Fruit fly (Drosophila melanogaster) whole organism, embryonic: ENCODE results near the gene CG3294.

Source experiments
- Antp ChIP-seq: fragments of 200-800 bp; sonication (Bioruptor generic); optimal IDR thresholded peaks from 3 replicates; lab custom pipeline; 2016; ENCODE audit warnings: missing biosample characterization, missing genetic modification characterization
- CG11723 ChIP-seq: fragments of 200-800 bp; sonication (Bioruptor generic); optimal IDR thresholded peaks from 2 replicates; lab custom pipeline; 2017; ENCODE audit warnings: missing biosample characterization, mild to moderate bottlenecking, missing genetic modification characterization
- CG12071 ChIP-seq: fragments of 200-800 bp; sonication (Bioruptor generic); optimal IDR thresholded peaks from 3 replicates; lab custom pipeline; 2018; ENCODE audit warnings: missing biosample characterization, mild to moderate bottlenecking, missing genetic modification characterization
- CG12104 ChIP-seq: fragments of 200-800 bp; sonication (Bioruptor generic); optimal IDR thresholded peaks from 3 replicates; lab custom pipeline; 2016; ENCODE audit warnings: missing biosample characterization, missing genetic modification characterization
- CG12219 ChIP-seq: fragments of 200-800 bp; sonication (Bioruptor generic); optimal IDR thresholded peaks from 3 replicates; lab custom pipeline; 2018; ENCODE audit warnings: missing biosample characterization, mild to moderate bottlenecking, missing genetic modification characterization
- CG13287 ChIP-seq: fragments of 200-800 bp; sonication (Bioruptor generic); IDR thresholded peaks from 2 replicates; pipeline ENCODE4 v1.3.6; 2022; ENCODE audit warnings: missing biosample characterization, missing genetic modification characterization; ENCODE audit not compliant: partially characterized antibody
- CG15479 ChIP-seq: fragments of 200-800 bp; sonication (Bioruptor generic); optimal IDR thresholded peaks from 3 replicates; lab custom pipeline; 2019; ENCODE audit warnings: missing biosample characterization, mild to moderate bottlenecking, missing genetic modification characterization, moderate library complexity
- CG16813 ChIP-seq: fragments of 200-800 bp; sonication (Bioruptor generic); IDR thresholded peaks from 3 replicates; pipeline ENCODE4 v1.3.6; 2022; ENCODE audit warnings: missing biosample characterization, missing genetic modification characterization; ENCODE audit not compliant: partially characterized antibody
- CG2875 ChIP-seq: fragments of 200-800 bp; sonication (Bioruptor generic); optimal IDR thresholded peaks from 2 replicates; lab custom pipeline; 2017; ENCODE audit warnings: missing biosample characterization, mild to moderate bottlenecking, missing genetic modification characterization, missing genetic modification reagents
- CG30020 ChIP-seq: fragments of 200-800 bp; optimal IDR thresholded peaks from 2 replicates; lab custom pipeline; 2019; ENCODE audit warnings: missing biosample characterization, mild to moderate bottlenecking, missing genetic modification characterization, moderate library complexity
- CG31365 ChIP-seq: fragments of 200-800 bp; sonication (Bioruptor generic); optimal IDR thresholded peaks from 2 replicates; lab custom pipeline; 2018; ENCODE audit warnings: missing biosample characterization, mild to moderate bottlenecking, missing genetic modification characterization
- CG42726 ChIP-seq: fragments of 200-800 bp; sonication (Bioruptor generic); IDR thresholded peaks from 2 replicates; pipeline ENCODE4 v1.3.6; 2022; ENCODE audit warnings: missing biosample characterization, missing genetic modification characterization; ENCODE audit not compliant: partially characterized antibody
- CG7556 ChIP-seq: fragments of 200-800 bp; sonication (Bioruptor generic); optimal IDR thresholded peaks from 2 replicates; lab custom pipeline; 2017; ENCODE audit warnings: missing biosample characterization, mild to moderate bottlenecking, missing genetic modification characterization
- CG8388 ChIP-seq: fragments of 200-800 bp; sonication (Bioruptor generic); optimal IDR thresholded peaks from 2 replicates; lab custom pipeline; 2019; ENCODE audit warnings: missing biosample characterization, mild to moderate bottlenecking, missing genetic modification characterization, moderate library complexity
- CG9609 ChIP-seq: fragments of 200-800 bp; sonication (Bioruptor generic); optimal IDR thresholded peaks from 3 replicates; lab custom pipeline; 2016; ENCODE audit warnings: missing biosample characterization, missing genetic modification characterization
- D ChIP-seq, 2 experiments: fragments of 200-800 bp in 1 of 2; fragments of >200 bp in 1 of 2; sonication (Bioruptor generic) in 1 of 2; optimal IDR thresholded peaks; 2 replicates in 1 of 2; 3 replicates in 1 of 2; lab custom pipeline; 2017; ENCODE audit warnings: mild to moderate bottlenecking in 1 of 2, missing biosample characterization in 1 of 2, missing genetic modification characterization in 1 of 2, missing genetic modification reagents in 1 of 2
- Dad ChIP-seq: fragments of 200-800 bp; sonication (Bioruptor generic); optimal IDR thresholded peaks from 3 replicates; lab custom pipeline; 2016; ENCODE audit warnings: missing biosample characterization, missing genetic modification characterization
- Gsc ChIP-seq: fragments of 200-800 bp; sonication (Bioruptor generic); IDR thresholded peaks from 2 replicates; pipeline ENCODE4 v1.3.6; 2022; ENCODE audit warnings: missing biosample characterization, missing genetic modification characterization
- HLHmδ ChIP-seq: fragments of 200-800 bp; sonication (Bioruptor generic); optimal IDR thresholded peaks from 2 replicates; lab custom pipeline; 2018; ENCODE audit warnings: missing biosample characterization, mild to moderate bottlenecking, missing genetic modification characterization, moderate library complexity
- Jarid2 ChIP-seq: fragments of 200-800 bp; sonication (Bioruptor generic); optimal IDR thresholded peaks from 3 replicates; lab custom pipeline; 2017; ENCODE audit warnings: mild to moderate bottlenecking, missing biosample characterization, missing genetic modification reagents, missing genetic modification characterization
- NC2β ChIP-seq: fragments of 200-800 bp; sonication (Bioruptor generic); optimal IDR thresholded peaks from 2 replicates; lab custom pipeline; 2016; ENCODE audit warnings: missing biosample characterization, missing genetic modification characterization
- Ssrp ChIP-seq: fragments of 200-800 bp; sonication (Bioruptor generic); optimal IDR thresholded peaks from 2 replicates; lab custom pipeline; 2018; ENCODE audit warnings: missing biosample characterization, mild to moderate bottlenecking, missing genetic modification characterization, moderate library complexity
- Stat92E ChIP-seq, 3 experiments: fragments of >200 bp in 2 of 3; fragments of 200-800 bp in 1 of 3; sonication (Bioruptor generic) in 1 of 3; optimal IDR thresholded peaks; 2 replicates each; lab custom pipeline; 2017 to 2019; ENCODE audit warnings: missing biosample characterization in 3 of 3, missing genetic modification characterization in 3 of 3, mild to moderate bottlenecking in 1 of 3, moderate library complexity in 1 of 3
- Vsx1 ChIP-seq: fragments of 200-800 bp; sonication (Bioruptor generic); optimal IDR thresholded peaks from 2 replicates; lab custom pipeline; 2017; ENCODE audit warnings: missing biosample characterization, mild to moderate bottlenecking, missing genetic modification characterization, missing genetic modification reagents
- Xrp1 ChIP-seq: fragments of 200-800 bp; sonication (Bioruptor generic); IDR thresholded peaks from 2 replicates; pipeline ENCODE4 v1.3.6; 2022; ENCODE audit warnings: missing biosample characterization, missing genetic modification characterization
- YL-1 ChIP-seq: fragments of 200-800 bp; sonication (Bioruptor generic); optimal IDR thresholded peaks from 3 replicates; lab custom pipeline; 2017; ENCODE audit warnings: missing biosample characterization, mild to moderate bottlenecking, missing genetic modification characterization
- amos ChIP-seq: fragments of 200-800 bp; sonication (Bioruptor generic); IDR thresholded peaks from 2 replicates; pipeline ENCODE4 v1.3.6; 2022; ENCODE audit warnings: missing biosample characterization, missing genetic modification characterization; ENCODE audit not compliant: partially characterized antibody
- bcd ChIP-seq: fragments of 200-800 bp; sonication (Bioruptor generic); optimal IDR thresholded peaks from 2 replicates; lab custom pipeline; 2017; ENCODE audit warnings: missing biosample characterization, mild to moderate bottlenecking, missing genetic modification characterization
- bowl ChIP-seq: fragments of 200-800 bp; sonication (Bioruptor generic); IDR thresholded peaks from 2 replicates; pipeline ENCODE4 v1.3.6; 2022; ENCODE audit warnings: missing biosample characterization, missing genetic modification characterization
- croc ChIP-seq: fragments of 200-800 bp; sonication (Bioruptor generic); conservative IDR thresholded peaks from 3 replicates; pipeline ENCODE4 v1.3.6; 2022; ENCODE audit warnings: missing biosample characterization, missing genetic modification characterization
- crol ChIP-seq: fragments of 200-800 bp; sonication (Bioruptor generic); IDR thresholded peaks from 2 replicates; pipeline ENCODE4 v1.3.6; 2022; ENCODE audit warnings: missing biosample characterization, missing genetic modification characterization
- fd3F ChIP-seq: fragments of 200-800 bp; sonication (Bioruptor generic); optimal IDR thresholded peaks from 2 replicates; lab custom pipeline; 2018; ENCODE audit warnings: missing biosample characterization, mild to moderate bottlenecking, missing genetic modification characterization, moderate library complexity
- gsb ChIP-seq: fragments of 200-800 bp; sonication (Bioruptor generic); IDR thresholded peaks from 2 replicates; pipeline ENCODE4 v1.3.6; 2022; ENCODE audit warnings: missing biosample characterization, missing genetic modification characterization
- gt ChIP-seq: fragments of 200-800 bp; sonication (Bioruptor generic); IDR thresholded peaks from 2 replicates; pipeline ENCODE4 v1.3.6; 2022; ENCODE audit warnings: missing biosample characterization, missing genetic modification characterization
- jing ChIP-seq: fragments of 200-800 bp; sonication (Bioruptor generic); optimal IDR thresholded peaks from 2 replicates; lab custom pipeline; 2018; ENCODE audit warnings: missing biosample characterization, mild to moderate bottlenecking, missing genetic modification characterization
- lola ChIP-seq, 3 experiments: fragments of >200 bp in 2 of 3; fragments of 200-800 bp in 1 of 3; sonication (Bioruptor generic) in 1 of 3; optimal IDR thresholded peaks; 2 replicates each; lab custom pipeline; 2017 to 2019; ENCODE audit warnings: missing biosample characterization in 3 of 3, missing genetic modification characterization in 3 of 3, mild to moderate bottlenecking in 1 of 3, moderate library complexity in 1 of 3
- lov ChIP-seq, 2 experiments: fragments of 200-800 bp in 1 of 2; fragments of >200 bp in 1 of 2; sonication (Bioruptor generic) in 1 of 2; IDR thresholded peaks in 1 of 2; optimal IDR thresholded peaks in 1 of 2; 2 replicates in 1 of 2; 3 replicates in 1 of 2; pipeline versions ENCODE4 v1.3.6 to Lab custom; 2017 to 2022; ENCODE audit warnings: missing biosample characterization in 1 of 2, missing genetic modification characterization in 1 of 2
- p53 ChIP-seq: fragments of 200-800 bp; sonication (Bioruptor generic); optimal IDR thresholded peaks from 2 replicates; lab custom pipeline; 2016; ENCODE audit warnings: missing biosample characterization, missing genetic modification characterization
- phol ChIP-seq: fragments of 200-800 bp; sonication (Bioruptor generic); optimal IDR thresholded peaks from 3 replicates; lab custom pipeline; 2018; ENCODE audit warnings: missing biosample characterization, mild to moderate bottlenecking, missing genetic modification characterization, moderate library complexity
- pita ChIP-seq: fragments of 200-800 bp; sonication (Bioruptor generic); optimal IDR thresholded peaks from 2 replicates; lab custom pipeline; 2017; ENCODE audit warnings: missing biosample characterization, mild to moderate bottlenecking, missing genetic modification characterization
- pum ChIP-seq: fragments of 200-800 bp; sonication (Bioruptor generic); optimal IDR thresholded peaks from 2 replicates; lab custom pipeline; 2016; ENCODE audit warnings: missing biosample characterization, missing genetic modification characterization
- row ChIP-seq: fragments of 200-800 bp; sonication (Bioruptor generic); IDR thresholded peaks from 3 replicates; pipeline ENCODE4 v1.3.6; 2022; ENCODE audit warnings: missing biosample characterization, missing genetic modification characterization
- sisA ChIP-seq: fragments of 200-800 bp; sonication (Bioruptor generic); IDR thresholded peaks from 2 replicates; pipeline ENCODE4 v1.3.6; 2022; ENCODE audit warnings: missing biosample characterization, missing genetic modification characterization
- sqz ChIP-seq: fragments of 200-800 bp; sonication (Bioruptor generic); optimal IDR thresholded peaks from 3 replicates; lab custom pipeline; 2018; ENCODE audit warnings: missing biosample characterization, mild to moderate bottlenecking, missing genetic modification characterization
- tgo ChIP-seq: fragments of 200-800 bp; sonication (Bioruptor generic); IDR thresholded peaks from 3 replicates; pipeline ENCODE4 v1.3.6; 2022; ENCODE audit warnings: missing biosample characterization, missing genetic modification characterization

Gene CG3294

dm6 chr2L:4821319-4821717 is 27.0 kb downstream of the CG3294 start (continued):
- TF ChIP-seq jing (no peak), Xrp1 (GFP tag; lab: Robert Waterston, UW) (peak; percentile 77), bcd (GFP tag; lab: Kevin White, UChicago) (peak; percentile 72), bowl (GFP tag; lab: Robert Waterston, UW) (no peak; the same call in 1 of the 2 replicates), lola (GFP tag; optimal IDR thresholded peaks at IDR 0.05; lab: Kevin White, UChicago) (peak in 1 of 3 experiments; percentile 57)
- TF ChIP-seq, all 482 proteins: peak for 266

- TF ChIP-seq Gsc (GFP tag; lab: Robert Waterston, UW) = no peak
- no peak for TF ChIP-seq CG2875 (GFP tag; lab: Kevin White, UChicago)
- no peak for TF ChIP-seq lov (optimal IDR thresholded peaks at IDR 0.05; lab: Kevin White, UChicago)
- TF ChIP-seq lov (GFP tag; IDR thresholded peaks at IDR 0.05; lab: Robert Waterston, UW) = 0 out of 3 replicates have a peak, but pooled peaks have one; percentile 28
- no peak for TF ChIP-seq croc (GFP tag; lab: Robert Waterston, UW)
- TF ChIP-seq gsb (GFP tag; lab: Robert Waterston, UW) = 0 out of 2 replicates have a peak, but pooled peaks have one; percentile 1
- peak; percentile 23 for TF ChIP-seq CG31365 (tag; lab: Kevin White, UChicago)
- TF ChIP-seq fd3F (GFP tag; lab: Kevin White, UChicago) = no peak
- TF ChIP-seq D (optimal IDR thresholded peaks at IDR 0.05; lab: Kevin White, UChicago) = peak; percentile 41
- no peak for TF ChIP-seq D (GFP tag; optimal IDR thresholded peaks at IDR 0.05; lab: Kevin White, UChicago)
- 0 out of 2 replicates have a peak, but pooled peaks have one; percentile 9 for TF ChIP-seq CG13287
- TF ChIP-seq Jarid2 (GFP tag; lab: Kevin White, UChicago) = peak; percentile 18
- TF ChIP-seq HLHmδ = peak; percentile 16
- TF ChIP-seq CG8388 (GFP tag; lab: Kevin White, UChicago) = peak; percentile 91
Measured at dm6 chr2L:4821757-4822156, 27.4 kb downstream of the CG3294 start, which contains the start of gene CG15628. CG15628 (plus strand) TSS chr2L:4821774.

- peak; percentile 67 for TF ChIP-seq p53 (GFP tag; lab: Kevin White, UChicago)
- TF ChIP-seq Ssrp (tag; lab: Kevin White, UChicago) = no peak
- TF ChIP-seq sisA (GFP tag; lab: Robert Waterston, UW) = no peak
- TF ChIP-seq CG30020 (tag; lab: Kevin White, UChicago) = no peak
- TF ChIP-seq CG15479 (GFP tag; lab: Kevin White, UChicago) = no peak
- no peak for TF ChIP-seq phol (tag; lab: Kevin White, UChicago)
- no peak for TF ChIP-seq Stat92E (GFP tag; optimal IDR thresholded peaks at IDR 0.05; lab: Kevin White, UChicago)
- TF ChIP-seq Dad (GFP tag; lab: Kevin White, UChicago) = no peak
- no peak for TF ChIP-seq CG42726
- no peak for TF ChIP-seq sqz (GFP tag; lab: Kevin White, UChicago)
- no peak for TF ChIP-seq CG16813 (GFP tag; lab: Robert Waterston, UW)
- TF ChIP-seq tgo (GFP tag; lab: Robert Waterston, UW) = no peak
- no peak for TF ChIP-seq NC2β (GFP tag; lab: Kevin White, UChicago)
- TF ChIP-seq CG9609 (GFP tag; lab: Kevin White, UChicago) = no peak
- TF ChIP-seq amos = no peak
- TF ChIP-seq CG12219 (GFP tag; lab: Kevin White, UChicago) = no peak
- TF ChIP-seq row (GFP tag; lab: Robert Waterston, UW) = no peak
- TF ChIP-seq CG12104 (GFP tag; lab: Kevin White, UChicago) = no peak
- TF ChIP-seq CG13287 = no peak
- TF ChIP-seq CG8388 (GFP tag; lab: Kevin White, UChicago) = no peak
- no peak for TF ChIP-seq YL-1
- TF ChIP-seq pum (GFP tag; lab: Kevin White, UChicago) = no peak
- no peak for TF ChIP-seq gt (GFP tag; lab: Robert Waterston, UW)
- no peak for TF ChIP-seq CG11723 (GFP tag; lab: Kevin White, UChicago)
- no peak for TF ChIP-seq Antp (GFP tag; lab: Kevin White, UChicago)
- no peak for TF ChIP-seq pita
- TF ChIP-seq CG12071 (GFP tag; lab: Kevin White, UChicago) = no peak
- no peak for TF ChIP-seq Vsx1
- TF ChIP-seq crol = 0 out of 2 replicates have a peak, but pooled peaks have one; percentile 40
- TF ChIP-seq CG7556 (GFP tag; lab: Kevin White, UChicago) = no peak
Measured at dm6 chr2L:4822258-4822657, 27.9 kb downstream of the CG3294 start.
